Fruit fly (Drosophila melanogaster) whole organism, embryonic: ENCODE measurements around the gene dpp.

Source experiments
- Adf1 ChIP-seq: fragments of 200-800 bp; sonication (Bioruptor generic); IDR thresholded peaks from 2 replicates; pipeline ENCODE4 v1.3.6; 2022; ENCODE audit warnings: missing biosample characterization, missing genetic modification characterization
- Atf-2 ChIP-seq: fragments of 200-800 bp; sonication (Bioruptor generic); optimal IDR thresholded peaks from 2 replicates; lab custom pipeline; 2016; ENCODE audit warnings: missing biosample characterization, missing genetic modification characterization
- Awh ChIP-seq: fragments of 200-800 bp; sonication (Bioruptor generic); IDR thresholded peaks from 2 replicates; pipeline ENCODE4, ENCODE4 v1.3.6; 2022; ENCODE audit warnings: missing biosample characterization, missing genetic modification characterization
- CG10565 ChIP-seq: fragments of 200-800 bp; sonication (Bioruptor generic); optimal IDR thresholded peaks from 3 replicates; lab custom pipeline; 2016; ENCODE audit warnings: missing biosample characterization, mild to moderate bottlenecking, missing genetic modification characterization
- CG14441 ChIP-seq: fragments of 200-800 bp; sonication (Bioruptor generic); IDR thresholded peaks from 2 replicates; pipeline ENCODE4 v1.3.6; 2022; ENCODE audit warnings: missing biosample characterization, missing genetic modification characterization
- CG15269 ChIP-seq: fragments of 200-800 bp; sonication (Bioruptor generic); optimal IDR thresholded peaks from 2 replicates; lab custom pipeline; 2018; ENCODE audit warnings: missing biosample characterization, mild to moderate bottlenecking, missing genetic modification characterization, moderate library complexity
- CG1603 ChIP-seq: fragments of 200-800 bp; sonication (Bioruptor generic); optimal IDR thresholded peaks from 2 replicates; lab custom pipeline; 2019; ENCODE audit warnings: missing biosample characterization, mild to moderate bottlenecking, missing genetic modification characterization, moderate library complexity
- CG17612 ChIP-seq: fragments of 200-800 bp; sonication (Bioruptor generic); IDR thresholded peaks from 2 replicates; pipeline ENCODE4 v1.3.6; 2022; ENCODE audit warnings: missing biosample characterization, missing genetic modification characterization
- CG1832 ChIP-seq: fragments of 200-800 bp; sonication (Bioruptor generic); optimal IDR thresholded peaks from 2 replicates; lab custom pipeline; 2017; ENCODE audit warnings: missing biosample characterization, mild to moderate bottlenecking, missing genetic modification characterization, inconsistent platforms
- CG2712 ChIP-seq: fragments of 200-800 bp; optimal IDR thresholded peaks from 3 replicates; lab custom pipeline; 2019; ENCODE audit warnings: missing biosample characterization, mild to moderate bottlenecking, missing genetic modification characterization, moderate library complexity
- CG3281 ChIP-seq: fragments of 200-800 bp; sonication (Bioruptor generic); optimal IDR thresholded peaks from 3 replicates; lab custom pipeline; 2017; ENCODE audit warnings: missing biosample characterization, mild to moderate bottlenecking, missing genetic modification characterization
- CG34422 ChIP-seq: fragments of 200-800 bp; sonication (Bioruptor generic); IDR thresholded peaks from 3 replicates; pipeline ENCODE4 v1.3.6; 2022; ENCODE audit warnings: missing biosample characterization, missing genetic modification characterization
- CG3726 ChIP-seq: fragments of 200-800 bp; sonication (Bioruptor generic); IDR thresholded peaks from 3 replicates; pipeline ENCODE4, ENCODE4 v1.3.6; 2022; ENCODE audit warnings: missing biosample characterization, missing genetic modification characterization
- CG4328 ChIP-seq: fragments of 200-800 bp; sonication (Bioruptor generic); optimal IDR thresholded peaks from 3 replicates; lab custom pipeline; 2017; ENCODE audit warnings: missing biosample characterization, missing genetic modification reagents, missing genetic modification characterization
- CG4730 ChIP-seq: fragments of 200-800 bp; sonication (Bioruptor generic); IDR thresholded peaks from 2 replicates; pipeline ENCODE4 v1.3.6; 2022; ENCODE audit warnings: missing biosample characterization, missing genetic modification characterization
- CG6765 ChIP-seq: fragments of 200-800 bp; sonication (Bioruptor generic); optimal IDR thresholded peaks from 3 replicates; lab custom pipeline; 2017; ENCODE audit warnings: missing biosample characterization, mild to moderate bottlenecking, missing genetic modification characterization
- CG6854 ChIP-seq: fragments of 200-800 bp; sonication (Bioruptor generic); optimal IDR thresholded peaks from 3 replicates; lab custom pipeline; 2017; ENCODE audit warnings: missing biosample characterization, mild to moderate bottlenecking, missing genetic modification characterization
- CG7357 ChIP-seq: fragments of 200-800 bp; sonication (Bioruptor generic); IDR thresholded peaks from 3 replicates; pipeline ENCODE4 v1.3.6; 2022; ENCODE audit warnings: missing biosample characterization, missing genetic modification characterization
- CG8089 ChIP-seq: fragments of 200-800 bp; sonication (Bioruptor generic); optimal IDR thresholded peaks from 3 replicates; lab custom pipeline; 2016; ENCODE audit warnings: missing biosample characterization, missing genetic modification characterization
- CG9817 ChIP-seq: fragments of 200-800 bp; sonication (Bioruptor generic); optimal IDR thresholded peaks from 2 replicates; lab custom pipeline; 2018; ENCODE audit warnings: missing biosample characterization, mild to moderate bottlenecking, missing genetic modification characterization, moderate library complexity
- D19A ChIP-seq: fragments of 200-800 bp; optimal IDR thresholded peaks from 3 replicates; lab custom pipeline; 2019; ENCODE audit warnings: missing biosample characterization, mild to moderate bottlenecking, missing genetic modification characterization, moderate library complexity
- Dad ChIP-seq: fragments of 200-800 bp; sonication (Bioruptor generic); optimal IDR thresholded peaks from 3 replicates; lab custom pipeline; 2016; ENCODE audit warnings: missing biosample characterization, missing genetic modification characterization
- Dbx ChIP-seq: fragments of 200-800 bp; sonication (Bioruptor generic); IDR thresholded peaks from 3 replicates; pipeline ENCODE4 v1.3.6; 2022; ENCODE audit warnings: missing biosample characterization, missing genetic modification characterization
- Dref ChIP-seq: fragments of 200-800 bp; sonication (Bioruptor generic); IDR thresholded peaks from 2 replicates; pipeline ENCODE4 v1.3.6; 2022; ENCODE audit warnings: missing biosample characterization, missing genetic modification characterization
- Hand ChIP-seq: fragments of 200-800 bp; sonication (Bioruptor generic); optimal IDR thresholded peaks from 2 replicates; lab custom pipeline; 2017; ENCODE audit warnings: mild to moderate bottlenecking, missing biosample characterization, missing genetic modification reagents, missing genetic modification characterization
- HmgZ ChIP-seq: fragments of 200-800 bp; sonication (Bioruptor generic); optimal IDR thresholded peaks from 2 replicates; lab custom pipeline; 2018; ENCODE audit warnings: missing biosample characterization, mild to moderate bottlenecking, missing genetic modification characterization
- Hmr ChIP-seq: fragments of 200-800 bp; sonication (Bioruptor generic); optimal IDR thresholded peaks from 3 replicates; lab custom pipeline; 2017; ENCODE audit warnings: mild to moderate bottlenecking, missing biosample characterization, missing genetic modification reagents, missing genetic modification characterization
- Hr78 ChIP-seq, 2 experiments: fragments of 200-800 bp in 1 of 2; fragments of >200 bp in 1 of 2; sonication (Bioruptor generic) in 1 of 2; optimal IDR thresholded peaks; 2 replicates each; lab custom pipeline; 2017 to 2019; ENCODE audit warnings: missing biosample characterization in 2 of 2, missing genetic modification characterization in 2 of 2, mild to moderate bottlenecking in 1 of 2, moderate library complexity in 1 of 2
- Kr ChIP-seq: fragments of 200-800 bp; sonication (Bioruptor generic); optimal IDR thresholded peaks from 2 replicates; lab custom pipeline; 2017; ENCODE audit warnings: missing biosample characterization, mild to moderate bottlenecking, missing genetic modification characterization
- Mes4 ChIP-seq: fragments of 200-800 bp; sonication (Bioruptor generic); optimal IDR thresholded peaks from 2 replicates; lab custom pipeline; 2016; ENCODE audit warnings: missing biosample characterization, missing genetic modification characterization
- PHDP ChIP-seq: fragments of 200-800 bp; sonication (Bioruptor generic); optimal IDR thresholded peaks from 3 replicates; lab custom pipeline; 2018; ENCODE audit warnings: missing biosample characterization, mild to moderate bottlenecking, missing genetic modification characterization, moderate library complexity
- Sry-β ChIP-seq: fragments of 200-800 bp; sonication (Bioruptor generic); optimal IDR thresholded peaks from 2 replicates; lab custom pipeline; 2018; ENCODE audit warnings: missing biosample characterization, mild to moderate bottlenecking, missing genetic modification characterization, moderate library complexity
- Stat92E ChIP-seq, 3 experiments: fragments of >200 bp in 2 of 3; fragments of 200-800 bp in 1 of 3; sonication (Bioruptor generic) in 1 of 3; optimal IDR thresholded peaks; 2 replicates each; lab custom pipeline; 2017 to 2019; ENCODE audit warnings: missing biosample characterization in 3 of 3, missing genetic modification characterization in 3 of 3, mild to moderate bottlenecking in 1 of 3, moderate library complexity in 1 of 3
- aop ChIP-seq: fragments of 200-800 bp; sonication (Bioruptor generic); IDR thresholded peaks from 2 replicates; pipeline ENCODE4 v1.3.6; 2022; ENCODE audit warnings: missing biosample characterization, missing genetic modification characterization
- az2 ChIP-seq: fragments of 200-800 bp; sonication (Bioruptor generic); optimal IDR thresholded peaks from 3 replicates; lab custom pipeline; 2016; ENCODE audit warnings: missing biosample characterization, missing genetic modification characterization
- cad ChIP-seq: fragments of >200 bp; optimal IDR thresholded peaks from 2 replicates; lab custom pipeline; 2017; ENCODE audit warnings: missing biosample characterization, missing genetic modification characterization
- chinmo ChIP-seq: fragments of 200-800 bp; sonication (Bioruptor generic); IDR thresholded peaks from 4 replicates; pipeline ENCODE4 v1.3.6; 2022; ENCODE audit warnings: missing biosample characterization, missing genetic modification characterization; ENCODE audit not compliant: partially characterized antibody
- cwo ChIP-seq: fragments of 200-800 bp; sonication (Bioruptor generic); optimal IDR thresholded peaks from 3 replicates; lab custom pipeline; 2017; ENCODE audit warnings: missing biosample characterization, missing genetic modification characterization, mild to moderate bottlenecking, moderate library complexity, missing genetic modification reagents
- fd102C ChIP-seq: fragments of 200-800 bp; sonication (Bioruptor generic); optimal IDR thresholded peaks from 2 replicates; lab custom pipeline; 2018; ENCODE audit warnings: missing biosample characterization, mild to moderate bottlenecking, missing genetic modification characterization, moderate library complexity
- fd64A ChIP-seq: fragments of 200-800 bp; sonication (Bioruptor generic); optimal IDR thresholded peaks from 3 replicates; lab custom pipeline; 2018; ENCODE audit warnings: missing biosample characterization, mild to moderate bottlenecking, missing genetic modification characterization
- ftz-f1 ChIP-seq: fragments of 200-800 bp; sonication (Bioruptor generic); optimal IDR thresholded peaks from 2 replicates; lab custom pipeline; 2016; ENCODE audit warnings: missing biosample characterization, missing genetic modification characterization
- ham ChIP-seq: fragments of 200-800 bp; sonication (Bioruptor generic); IDR thresholded peaks from 2 replicates; pipeline ENCODE4 v1.3.6; 2022; ENCODE audit warnings: missing biosample characterization, missing genetic modification characterization
- her ChIP-seq: fragments of 200-800 bp; sonication (Bioruptor generic); optimal IDR thresholded peaks from 2 replicates; lab custom pipeline; 2016; ENCODE audit warnings: missing biosample characterization, missing genetic modification characterization
- maf-S ChIP-seq: fragments of 200-800 bp; sonication (Bioruptor generic); optimal IDR thresholded peaks from 2 replicates; lab custom pipeline; 2016; ENCODE audit warnings: missing biosample characterization, missing genetic modification characterization
- mld ChIP-seq: fragments of 200-800 bp; sonication (Bioruptor generic); IDR thresholded peaks from 3 replicates; pipeline ENCODE4 v1.3.6; 2022; ENCODE audit warnings: missing biosample characterization, missing genetic modification characterization; ENCODE audit not compliant: partially characterized antibody
- pum ChIP-seq: fragments of 200-800 bp; sonication (Bioruptor generic); optimal IDR thresholded peaks from 2 replicates; lab custom pipeline; 2016; ENCODE audit warnings: missing biosample characterization, missing genetic modification characterization
- ro ChIP-seq: fragments of 200-800 bp; sonication (Bioruptor generic); IDR thresholded peaks from 2 replicates; pipeline ENCODE4 v1.3.6; 2022; ENCODE audit warnings: missing biosample characterization, missing genetic modification characterization
- sob ChIP-seq: fragments of 200-800 bp; sonication (Bioruptor generic); IDR thresholded peaks from 2 replicates; pipeline ENCODE4 v1.3.6; 2022; ENCODE audit warnings: missing biosample characterization, missing genetic modification characterization
- tx ChIP-seq: fragments of 200-800 bp; sonication (Bioruptor generic); optimal IDR thresholded peaks from 2 replicates; lab custom pipeline; 2016; ENCODE audit warnings: missing biosample characterization, missing genetic modification characterization
- unpg ChIP-seq: fragments of 200-800 bp; sonication (Bioruptor generic); optimal IDR thresholded peaks from 3 replicates; lab custom pipeline; 2018; ENCODE audit warnings: missing biosample characterization, mild to moderate bottlenecking, missing genetic modification characterization, moderate library complexity
- zfh2 ChIP-seq: fragments of 200-800 bp; sonication (Bioruptor generic); optimal IDR thresholded peaks from 2 replicates; lab custom pipeline; 2016; ENCODE audit warnings: missing biosample characterization, missing genetic modification characterization

The dpp gene

dm6 chr2L:2494515-2495098, 66.4 kb downstream of the dpp start (continued):
- TF ChIP-seq D19A (tag; lab: Kevin White, UChicago) (peak; percentile 21), CG10565 (GFP tag; lab: Kevin White, UChicago) (no peak), Mes4 (GFP tag; lab: Kevin White, UChicago) (peak; percentile 48), CG1603 (tag; lab: Kevin White, UChicago) (peak; percentile 22), CG1832 (GFP tag; lab: Kevin White, UChicago) (no peak), maf-S (GFP tag; lab: Kevin White, UChicago) (no peak), Dref (GFP tag; lab: Robert Waterston, UW) (no peak), ro (GFP tag; lab: Robert Waterston, UW) (no peak), CG9817 (tag; lab: Kevin White, UChicago) (no peak), cwo (no peak), Hr78 (GFP tag; optimal IDR thresholded peaks at IDR 0.05; lab: Kevin White, UChicago) (no peak), ham (GFP tag; lab: Robert Waterston, UW) (no peak), CG4328 (GFP tag; lab: Kevin White, UChicago) (no peak), CG14441 (GFP tag; lab: Robert Waterston, UW) (0 out of 2 replicates have a peak, but pooled peaks have one; percentile 7), pum (GFP tag; lab: Kevin White, UChicago) (peak; percentile 17), her (peak; percentile 28), CG2712 (tag; lab: Kevin White, UChicago) (no peak), PHDP (tag; lab: Kevin White, UChicago) (no peak), CG8089 (no peak), HmgZ (tag; lab: Kevin White, UChicago) (no peak), ftz-f1 (no peak), CG6765 (GFP tag; lab: Kevin White, UChicago) (no peak), CG6854 (GFP tag; lab: Kevin White, UChicago) (no peak), Adf1 (GFP tag; lab: Robert Waterston, UW) (no peak), Dbx (GFP tag; lab: Robert Waterston, UW) (no peak), tx (GFP tag; lab: Kevin White, UChicago) (no peak), zfh2 (GFP tag; lab: Kevin White, UChicago) (no peak), CG3726 (GFP tag; lab: Robert Waterston, UW) (0 out of 3 replicates have a peak, but pooled peaks have one; percentile 23), fd102C (GFP tag; lab: Kevin White, UChicago) (peak; percentile 70), mld (GFP tag; lab: Robert Waterston, UW) (no peak), unpg (GFP tag; lab: Kevin White, UChicago) (peak; percentile 16), Stat92E (GFP tag; optimal IDR thresholded peaks at IDR 0.05; lab: Kevin White, UChicago) (no peak), Hmr (peak; percentile 32)

- no peak for TF ChIP-seq sob
- peak; percentile 43 for TF ChIP-seq CG3281 (GFP tag; lab: Kevin White, UChicago)
- no peak for TF ChIP-seq az2
- no peak for TF ChIP-seq Atf-2
- no peak for TF ChIP-seq CG4730
- no peak for TF ChIP-seq cad
- no peak for TF ChIP-seq fd64A (GFP tag; lab: Kevin White, UChicago)
- TF ChIP-seq chinmo: no peak
- peak; percentile 15 for TF ChIP-seq CG9817 (tag; lab: Kevin White, UChicago)
- TF ChIP-seq Dad (GFP tag; lab: Kevin White, UChicago): no peak
- TF ChIP-seq CG17612: no peak
- no peak for TF ChIP-seq CG34422 (GFP tag; lab: Robert Waterston, UW)
- TF ChIP-seq Hand: peak; percentile 46
- no peak for TF ChIP-seq Awh
- peak; percentile 29; the same call in 1 of the 3 replicates for TF ChIP-seq CG7357
- TF ChIP-seq aop (GFP tag; lab: Robert Waterston, UW): no peak
- no peak for TF ChIP-seq Kr (GFP tag; lab: Kevin White, UChicago)
- TF ChIP-seq CG15269: peak; percentile 28
- TF ChIP-seq Sry-β: no peak
These were observed 73.7 kb downstream of the dpp start for dm6 chr2L:2501823-2502222.
